Worm (Caenorhabditis elegans): ENCODE results near the gene hsp-60.

ce11 chrIII:1578566-1578965 is 41.0 kb upstream of the hsp-60 start:
- TF ChIP-seq egl-27 (tag; optimal IDR thresholded peaks at IDR 0.05) (no peak), fkh-10 (GFP tag; optimal IDR thresholded peaks at IDR 0.05) (no peak), mdl-1 (tag; optimal IDR thresholded peaks at IDR 0.05) (no peak), daf-19 (GFP tag; conservative IDR thresholded peaks at IDR 0.05) (no peak), nhr-41 (GFP tag; IDR thresholded peaks at IDR 0.05) (no peak), unc-62 (GFP tag; optimal IDR thresholded peaks at IDR 0.05 in 1 of 2) (no peak), unc-62 (tag; optimal IDR thresholded peaks at IDR 0.05) (no peak)
